Fruit fly (Drosophila melanogaster) whole organism, pupa: ENCODE results near the gene Rlip.
A peak's percentile ranks its signal among the peaks of the same experiment; 100 is the strongest.

Source experiments
- CG10348 ChIP-seq: fragments of 200-800 bp; sonication (Bioruptor generic); IDR thresholded peaks from 2 replicates; pipeline ENCODE4 v1.3.6; 2022; ENCODE audit warnings: missing biosample characterization, missing genetic modification characterization
- CG12605 ChIP-seq: fragments of 200-800 bp; sonication (Bioruptor generic); IDR thresholded peaks from 2 replicates; pipeline ENCODE4 v1.3.6; 2022; ENCODE audit warnings: missing biosample characterization, missing genetic modification characterization
- CG13204 ChIP-seq: fragments of 200-800 bp; sonication (Bioruptor generic); optimal IDR thresholded peaks from 2 replicates; lab custom pipeline; 2018; ENCODE audit warnings: missing biosample characterization, mild to moderate bottlenecking, missing genetic modification characterization, moderate library complexity
- CG14655 ChIP-seq: fragments of 200-800 bp; sonication (Bioruptor generic); optimal IDR thresholded peaks from 3 replicates; lab custom pipeline; 2017; ENCODE audit warnings: mild to moderate bottlenecking, missing biosample characterization, missing genetic modification reagents, missing genetic modification characterization
- CG15710 ChIP-seq: fragments of 200-800 bp; sonication (Bioruptor generic); optimal IDR thresholded peaks from 2 replicates; lab custom pipeline; 2018; ENCODE audit warnings: missing biosample characterization, mild to moderate bottlenecking, missing genetic modification characterization, moderate library complexity
- CG17806 ChIP-seq: fragments of 200-800 bp; sonication (Bioruptor generic); optimal IDR thresholded peaks from 2 replicates; lab custom pipeline; 2018; ENCODE audit warnings: missing biosample characterization, mild to moderate bottlenecking, missing genetic modification characterization, moderate library complexity
- CG32121 ChIP-seq: fragments of 200-800 bp; sonication (Bioruptor generic); IDR thresholded peaks from 2 replicates; pipeline ENCODE4 v1.3.6; 2022; ENCODE audit warnings: missing biosample characterization, missing genetic modification characterization
- CG34367 ChIP-seq: fragments of 200-800 bp; sonication (Bioruptor generic); optimal IDR thresholded peaks from 2 replicates; lab custom pipeline; 2018; ENCODE audit warnings: missing biosample characterization, mild to moderate bottlenecking, missing genetic modification characterization
- CG4496 ChIP-seq: fragments of 200-800 bp; sonication (Bioruptor generic); IDR thresholded peaks from 3 replicates; pipeline ENCODE4 v1.3.6; 2022; ENCODE audit warnings: missing biosample characterization, missing genetic modification characterization
- CG8159 ChIP-seq: fragments of 200-800 bp; sonication (Bioruptor generic); optimal IDR thresholded peaks from 3 replicates; lab custom pipeline; 2018; ENCODE audit warnings: missing biosample characterization, mild to moderate bottlenecking, missing genetic modification characterization, moderate library complexity
- CG8301 ChIP-seq: fragments of 200-800 bp; sonication (Bioruptor generic); optimal IDR thresholded peaks from 2 replicates; lab custom pipeline; 2018; ENCODE audit warnings: missing biosample characterization, mild to moderate bottlenecking, missing genetic modification characterization
- CG9948 ChIP-seq: fragments of 200-800 bp; sonication (Bioruptor generic); optimal IDR thresholded peaks from 2 replicates; lab custom pipeline; 2018; ENCODE audit warnings: missing biosample characterization, mild to moderate bottlenecking, missing genetic modification characterization, moderate library complexity
- D1 ChIP-seq: fragments of 200-800 bp; sonication (Bioruptor generic); optimal IDR thresholded peaks from 2 replicates; lab custom pipeline; 2018; ENCODE audit warnings: missing biosample characterization, mild to moderate bottlenecking, missing genetic modification characterization, moderate library complexity
- EcR ChIP-seq: fragments of 200-800 bp; sonication (Bioruptor generic); optimal IDR thresholded peaks from 3 replicates; lab custom pipeline; 2019; ENCODE audit warnings: missing biosample characterization, missing genetic modification characterization, mild to moderate bottlenecking, moderate library complexity, missing genetic modification reagents
- Ets98B ChIP-seq: fragments of 200-800 bp; sonication (Bioruptor generic); IDR thresholded peaks from 2 replicates; pipeline ENCODE4 v1.3.6; 2022; ENCODE audit warnings: missing biosample characterization, missing genetic modification characterization
- Pif1A ChIP-seq: fragments of 200-800 bp; sonication (Bioruptor generic); optimal IDR thresholded peaks from 3 replicates; lab custom pipeline; 2016; ENCODE audit warnings: missing biosample characterization, missing genetic modification characterization
- Pif1B ChIP-seq: fragments of 200-800 bp; sonication (Bioruptor generic); optimal IDR thresholded peaks from 3 replicates; lab custom pipeline; 2016; ENCODE audit warnings: missing biosample characterization, missing genetic modification characterization
- Snoo ChIP-seq: fragments of 200-800 bp; sonication (Bioruptor generic); optimal IDR thresholded peaks from 3 replicates; lab custom pipeline; 2017; ENCODE audit warnings: missing biosample characterization, mild to moderate bottlenecking, missing genetic modification characterization, inconsistent platforms
- fd96Ca ChIP-seq: fragments of 200-800 bp; sonication (Bioruptor generic); IDR thresholded peaks from 3 replicates; pipeline ENCODE4 v1.3.6; 2022; ENCODE audit warnings: missing biosample characterization, missing genetic modification characterization
- gl ChIP-seq: fragments of 200-800 bp; sonication (Bioruptor generic); optimal IDR thresholded peaks from 2 replicates; lab custom pipeline; 2018; ENCODE audit warnings: missing biosample characterization, mild to moderate bottlenecking, missing genetic modification characterization
- rn ChIP-seq: fragments of 200-800 bp; sonication (Bioruptor generic); IDR thresholded peaks from 2 replicates; pipeline ENCODE4 v1.3.6; 2022; ENCODE audit warnings: missing biosample characterization, missing genetic modification characterization

The Rlip gene

DNA sequence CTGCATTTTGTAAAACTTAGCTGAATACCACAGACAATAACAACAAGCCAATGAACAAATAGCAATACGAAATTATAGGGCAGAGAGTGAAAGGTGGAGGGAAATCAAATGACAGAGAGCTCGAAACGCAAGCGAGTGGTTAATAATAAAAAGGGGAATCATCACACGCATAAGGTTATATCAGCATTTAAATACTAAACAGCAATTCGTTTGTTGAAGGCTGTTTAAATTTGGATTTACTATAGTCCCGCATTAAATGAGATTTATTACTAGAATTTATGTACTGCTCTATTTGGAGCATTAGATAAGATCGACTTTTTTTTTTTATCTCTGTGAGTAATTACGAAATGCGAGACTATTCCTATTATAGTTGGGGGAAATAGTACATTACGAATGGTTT is 28.9 kb upstream of the Rlip start:
- no peak for TF ChIP-seq D1
- TF ChIP-seq, all 21 proteins: peak for 0

dm6 chr3R:20989046-20989445 is 28.4 kb upstream of the Rlip start:
- TF ChIP-seq CG12605 (no peak), Ets98B (GFP tag; lab: Robert Waterston, UW) (no peak), gl (no peak), CG4496 (GFP tag; lab: Robert Waterston, UW) (no peak), CG34367 (tag; lab: Kevin White, UChicago) (no peak), CG13204 (GFP tag; lab: Kevin White, UChicago) (no peak), CG9948 (no peak), fd96Ca (no peak), CG14655 (GFP tag; lab: Kevin White, UChicago) (no peak), Snoo (tag; lab: Kevin White, UChicago) (no peak), Pif1B (no peak), D1 (no peak), CG15710 (tag; lab: Kevin White, UChicago) (no peak), rn (GFP tag; lab: Robert Waterston, UW) (no peak), Pif1A (GFP tag; lab: Kevin White, UChicago) (no peak), CG8159 (tag; lab: Kevin White, UChicago) (no peak)

- peak; percentile 54; the same call in 1 of the 3 replicates for TF ChIP-seq fd96Ca
- TF ChIP-seq rn (GFP tag; lab: Robert Waterston, UW) = no peak
- TF ChIP-seq CG14655 (GFP tag; lab: Kevin White, UChicago) = peak; percentile 61
- peak; percentile 5 for TF ChIP-seq Pif1A (GFP tag; lab: Kevin White, UChicago)
- no peak for TF ChIP-seq CG13204 (GFP tag; lab: Kevin White, UChicago)
- peak; percentile 9 for TF ChIP-seq CG8159 (tag; lab: Kevin White, UChicago)
- TF ChIP-seq CG32121 (GFP tag; lab: Robert Waterston, UW) = no peak
- no peak for TF ChIP-seq CG9948
- no peak for TF ChIP-seq Ets98B (GFP tag; lab: Robert Waterston, UW)
- TF ChIP-seq CG8301 = peak; percentile 43
These were observed 27.8 kb upstream of the Rlip start for dm6 chr3R:20989657-20990056.

DNA sequence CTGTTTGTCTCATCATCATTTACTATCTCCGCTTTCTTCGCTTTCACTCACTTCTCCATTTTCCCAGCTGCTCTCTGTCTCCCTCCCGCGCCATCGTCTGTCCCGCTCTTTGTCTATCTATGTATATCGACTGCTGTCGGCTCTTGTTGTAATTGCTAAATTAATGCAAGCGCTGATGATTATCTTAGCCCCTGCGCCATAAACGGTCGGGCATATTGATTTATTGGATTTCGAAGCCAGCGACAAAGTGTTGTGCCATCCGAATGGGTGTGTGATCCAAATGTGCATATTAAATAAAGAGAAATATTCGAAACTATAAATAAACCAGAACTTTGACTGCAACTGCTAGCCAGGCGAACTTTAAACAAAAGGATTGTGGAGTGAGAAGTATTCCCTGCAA is 27.1 kb upstream of the Rlip start:
- TF ChIP-seq CG32121 (GFP tag; lab: Robert Waterston, UW) = no peak
- no peak for TF ChIP-seq CG9948
- no peak for TF ChIP-seq CG8159 (tag; lab: Kevin White, UChicago)
- no peak for TF ChIP-seq Ets98B (GFP tag; lab: Robert Waterston, UW)
- TF ChIP-seq CG12605 = no peak
- no peak for TF ChIP-seq CG8301
- no peak for TF ChIP-seq rn (GFP tag; lab: Robert Waterston, UW)

dm6 chr3R:20998319-20998718 is 19.2 kb upstream of the Rlip start:
- TF ChIP-seq CG15710 (tag; lab: Kevin White, UChicago) (no peak), CG14655 (GFP tag; lab: Kevin White, UChicago) (no peak), CG8159 (tag; lab: Kevin White, UChicago) (no peak), CG13204 (GFP tag; lab: Kevin White, UChicago) (no peak), CG32121 (GFP tag; lab: Robert Waterston, UW) (no peak), CG10348 (GFP tag; lab: Robert Waterston, UW) (no peak), CG4496 (GFP tag; lab: Robert Waterston, UW) (no peak), fd96Ca (no peak), Ets98B (GFP tag; lab: Robert Waterston, UW) (no peak), CG12605 (no peak), CG8301 (no peak), Snoo (tag; lab: Kevin White, UChicago) (no peak), Pif1A (GFP tag; lab: Kevin White, UChicago) (no peak), rn (GFP tag; lab: Robert Waterston, UW) (no peak), CG34367 (tag; lab: Kevin White, UChicago) (no peak)

dm6 chr3R:21001123-21001522 is 16.4 kb upstream of the Rlip start:
- TF ChIP-seq Pif1B (no peak), CG14655 (GFP tag; lab: Kevin White, UChicago) (no peak), CG13204 (GFP tag; lab: Kevin White, UChicago) (no peak), CG17806 (tag; lab: Kevin White, UChicago) (no peak), Pif1A (GFP tag; lab: Kevin White, UChicago) (no peak), CG32121 (GFP tag; lab: Robert Waterston, UW) (no peak), D1 (no peak), gl (no peak)

DNA sequence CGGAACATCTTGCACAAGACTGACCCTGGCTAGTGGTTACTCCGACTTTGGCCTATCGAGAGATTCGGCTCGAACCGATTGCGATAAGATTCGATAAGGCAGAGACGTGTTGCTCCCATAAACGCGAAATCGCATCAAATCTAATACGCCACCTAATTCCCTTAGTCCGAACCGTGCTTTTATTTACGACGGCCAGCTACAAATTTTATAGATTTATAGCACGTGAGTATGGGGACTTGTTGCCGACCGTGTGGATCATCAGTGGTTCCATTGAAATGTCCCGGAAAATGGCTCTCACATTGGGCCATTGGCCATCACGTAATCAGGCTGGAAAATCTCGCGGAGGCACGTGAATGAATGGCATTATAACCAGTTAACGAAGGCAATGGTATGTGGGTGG is 10.5 kb upstream of the Rlip start, which contains the start of gene Alp5:
Gene Alp5 (minus strand): TSS at position 24 of the 400 bp plus-strand sequence.
- TF ChIP-seq gl = no peak
- TF ChIP-seq CG10348 (GFP tag; lab: Robert Waterston, UW) = no peak
- TF ChIP-seq CG8301 = no peak
- TF ChIP-seq CG13204 (GFP tag; lab: Kevin White, UChicago) = no peak
- TF ChIP-seq Ets98B (GFP tag; lab: Robert Waterston, UW) = no peak
- no peak for TF ChIP-seq D1
- TF ChIP-seq EcR (GFP tag; lab: Kevin White, UChicago) = no peak
- TF ChIP-seq rn (GFP tag; lab: Robert Waterston, UW) = no peak
- no peak for TF ChIP-seq Pif1B
- TF ChIP-seq CG9948 = no peak
- no peak for TF ChIP-seq CG12605
- TF ChIP-seq Pif1A (GFP tag; lab: Kevin White, UChicago) = no peak
